Worm (Caenorhabditis elegans) whole organism, L2 larva: Measurements from ENCODE around the gene nstp-2.

Experiments used
- C34F6.9 ChIP-seq: fragments of 150-350 bp; optimal IDR thresholded peaks from 2 replicates; lab custom pipeline; 2014; ENCODE audit warnings: missing biosample characterization, missing genetic modification characterization
- F13H6.1 ChIP-seq: sonication (generic microtip); optimal IDR thresholded peaks from 2 replicates; lab custom pipeline; 2016; ENCODE audit warnings: missing genetic modification characterization, missing compliant biosample characterization
- R02D3.7 ChIP-seq: fragments of 150-350 bp; optimal IDR thresholded peaks from 2 replicates; lab custom pipeline; 2014; ENCODE audit warnings: missing biosample characterization, missing genetic modification characterization
- Y55F3AM.14 ChIP-seq: fragments of 200-800 bp; sonication (Bioruptor generic); optimal IDR thresholded peaks from 2 replicates; lab custom pipeline; 2018; ENCODE audit warnings: mild to moderate bottlenecking, missing genetic modification characterization, missing compliant biosample characterization
- ZK546.5 ChIP-seq: sonication (generic microtip); optimal IDR thresholded peaks from 2 replicates; lab custom pipeline; 2017; ENCODE audit warnings: missing biosample characterization, missing genetic modification characterization
- alr-1 ChIP-seq: fragments of 150-350 bp; optimal IDR thresholded peaks from 2 replicates; lab custom pipeline; 2014; ENCODE audit warnings: missing biosample characterization, missing genetic modification characterization
- aly-2 ChIP-seq: fragments of 150-350 bp; optimal IDR thresholded peaks from 2 replicates; lab custom pipeline; 2014; ENCODE audit warnings: missing biosample characterization, missing genetic modification characterization
- blmp-1 ChIP-seq: sonication (generic microtip); optimal IDR thresholded peaks from 2 replicates; lab custom pipeline; 2017; ENCODE audit warnings: missing genetic modification characterization, mild to moderate bottlenecking, missing compliant biosample characterization, antibody characterized with exemption, moderate library complexity; ENCODE audit not compliant: insufficient read depth
- ceh-82 ChIP-seq: fragments of 150-350 bp; optimal IDR thresholded peaks from 2 replicates; lab custom pipeline; 2014; ENCODE audit warnings: missing biosample characterization, missing genetic modification characterization
- crh-2 ChIP-seq: sonication (generic microtip); optimal IDR thresholded peaks from 2 replicates; lab custom pipeline; 2017; ENCODE audit warnings: missing biosample characterization, missing genetic modification characterization
- egl-27 ChIP-seq: sonication (generic microtip); optimal IDR thresholded peaks from 3 replicates; lab custom pipeline; 2017; ENCODE audit warnings: missing biosample characterization, missing genetic modification reagents, missing genetic modification characterization
- elt-1 ChIP-seq: fragments of 150-350 bp; optimal IDR thresholded peaks from 2 replicates; lab custom pipeline; 2014; ENCODE audit warnings: missing biosample characterization, missing genetic modification characterization
- elt-3 ChIP-seq: sonication (generic microtip); optimal IDR thresholded peaks from 2 replicates; lab custom pipeline; 2017; ENCODE audit warnings: missing biosample characterization, missing genetic modification characterization
- fos-1 ChIP-seq: fragments of 150-350 bp; optimal IDR thresholded peaks from 2 replicates; lab custom pipeline; 2014; ENCODE audit warnings: missing biosample characterization, missing genetic modification characterization
- gmeb-1 ChIP-seq: fragments of 150-350 bp; optimal IDR thresholded peaks from 2 replicates; lab custom pipeline; 2014; ENCODE audit warnings: missing biosample characterization, missing genetic modification characterization
- lin-11 ChIP-seq: fragments of 150-350 bp; sonication (generic microtip); optimal IDR thresholded peaks from 2 replicates; lab custom pipeline; 2014; ENCODE audit warnings: missing biosample characterization, missing genetic modification characterization, inconsistent platforms, mixed read lengths
- lin-13 ChIP-seq: fragments of 150-350 bp; optimal IDR thresholded peaks from 2 replicates; lab custom pipeline; 2014; ENCODE audit warnings: missing biosample characterization, missing genetic modification reagents, missing genetic modification characterization
- lin-39 ChIP-seq: fragments of 150-350 bp; optimal IDR thresholded peaks from 2 replicates; lab custom pipeline; 2014; ENCODE audit warnings: missing biosample characterization, missing genetic modification reagents, missing genetic modification characterization
- lsy-2 ChIP-seq, 2 experiments: fragments of 150-350 bp in 1 of 2; sonication (generic microtip) in 1 of 2; optimal IDR thresholded peaks; 2 replicates each; lab custom pipeline; 2014 to 2017; ENCODE audit warnings: missing biosample characterization in 2 of 2, missing genetic modification characterization in 2 of 2
- mab-5 ChIP-seq: fragments of 150-350 bp; optimal IDR thresholded peaks from 2 replicates; lab custom pipeline; 2014; ENCODE audit warnings: missing biosample characterization, missing genetic modification characterization
- mbf-1 ChIP-seq: sonication (generic microtip); optimal IDR thresholded peaks from 2 replicates; lab custom pipeline; 2017; ENCODE audit warnings: missing biosample characterization, missing genetic modification characterization
- mdl-1 ChIP-seq, 2 experiments: fragments of 150-350 bp in 1 of 2; sonication (generic microtip) in 1 of 2; optimal IDR thresholded peaks; 2 replicates each; lab custom pipeline; 2017; ENCODE audit warnings: missing biosample characterization in 2 of 2, missing genetic modification characterization in 2 of 2
- nhr-11 ChIP-seq: fragments of 150-350 bp; optimal IDR thresholded peaks from 2 replicates; lab custom pipeline; 2014; ENCODE audit warnings: missing biosample characterization, missing genetic modification characterization
- nhr-129 ChIP-seq: fragments of 150-350 bp; optimal IDR thresholded peaks from 2 replicates; lab custom pipeline; 2014; ENCODE audit warnings: missing biosample characterization, missing genetic modification characterization
- nhr-21 ChIP-seq: fragments of 150-350 bp; optimal IDR thresholded peaks from 2 replicates; lab custom pipeline; 2014; ENCODE audit warnings: missing biosample characterization, missing genetic modification characterization
- nhr-237 ChIP-seq: fragments of 150-350 bp; optimal IDR thresholded peaks from 2 replicates; lab custom pipeline; 2014; ENCODE audit warnings: missing biosample characterization, missing genetic modification characterization
- nhr-25 ChIP-seq: fragments of 150-350 bp; sonication (generic microtip); optimal IDR thresholded peaks from 3 replicates; lab custom pipeline; 2014; ENCODE audit warnings: missing biosample characterization, missing genetic modification characterization
- nhr-6 ChIP-seq: fragments of 150-350 bp; optimal IDR thresholded peaks from 2 replicates; lab custom pipeline; 2014; ENCODE audit warnings: missing biosample characterization, missing genetic modification characterization
- sem-4 ChIP-seq: fragments of 150-350 bp; optimal IDR thresholded peaks from 2 replicates; lab custom pipeline; 2014; ENCODE audit warnings: missing biosample characterization, missing genetic modification reagents, missing genetic modification characterization
- sma-3 ChIP-seq: sonication (generic microtip); optimal IDR thresholded peaks from 2 replicates; lab custom pipeline; 2016; ENCODE audit warnings: missing genetic modification reagents, missing genetic modification characterization, missing compliant biosample characterization
- sma-9 ChIP-seq, 2 experiments: fragments of 150-350 bp in 1 of 2; sonication (generic microtip) in 1 of 2; optimal IDR thresholded peaks; 2 replicates each; lab custom pipeline; 2014 to 2016; ENCODE audit warnings: missing genetic modification characterization in 2 of 2, mild to moderate bottlenecking in 1 of 2, missing biosample characterization in 1 of 2, missing compliant biosample characterization in 1 of 2, missing genetic modification reagents in 1 of 2, moderate library complexity in 1 of 2
- snpc-4 ChIP-seq: fragments of 150-350 bp; optimal IDR thresholded peaks from 2 replicates; lab custom pipeline; 2014; ENCODE audit warnings: missing biosample characterization, missing genetic modification characterization
- unc-39 ChIP-seq: fragments of 150-350 bp; optimal IDR thresholded peaks from 2 replicates; lab custom pipeline; 2014; ENCODE audit warnings: missing biosample characterization, missing genetic modification characterization
- unc-55 ChIP-seq: fragments of 150-350 bp; sonication (generic microtip); optimal IDR thresholded peaks from 3 replicates; lab custom pipeline; 2014; ENCODE audit warnings: missing biosample characterization, missing genetic modification reagents, missing genetic modification characterization
- unc-62 ChIP-seq: fragments of 150-350 bp; optimal IDR thresholded peaks from 2 replicates; lab custom pipeline; 2014; ENCODE audit warnings: missing biosample characterization, missing genetic modification reagents, missing genetic modification characterization
- zag-1 ChIP-seq: fragments of 150-350 bp; optimal IDR thresholded peaks from 2 replicates; lab custom pipeline; 2014; ENCODE audit warnings: missing biosample characterization, missing genetic modification characterization
- ztf-11 ChIP-seq: sonication (generic microtip); optimal IDR thresholded peaks from 2 replicates; lab custom pipeline; 2017; ENCODE audit warnings: missing biosample characterization, missing genetic modification characterization

The nstp-2 gene

ce11 chrIV:6622142-6622541 is 16.2 kb upstream of the nstp-2 start:
- no peak for TF ChIP-seq elt-3 (tag; lab: Kevin White, UChicago)
- TF ChIP-seq aly-2 (tag; lab: Kevin White, UChicago): no peak
- TF ChIP-seq unc-39 (tag; lab: Kevin White, UChicago): no peak
- no peak for TF ChIP-seq ZK546.5 (tag; lab: Kevin White, UChicago)
- no peak for TF ChIP-seq lin-13 (GFP tag; lab: Kevin White, UChicago)
- peak; percentile 41 for TF ChIP-seq gmeb-1 (tag; lab: Kevin White, UChicago)
- no peak for TF ChIP-seq Y55F3AM.14
- peak; percentile 66 for TF ChIP-seq fos-1 (tag; lab: Kevin White, UChicago)
- no peak for TF ChIP-seq sma-9 (GFP tag; optimal IDR thresholded peaks at IDR 0.05; lab: Kevin White, UChicago)
- TF ChIP-seq sma-9 (tag; optimal IDR thresholded peaks at IDR 0.05; lab: Kevin White, UChicago): no peak
- peak; percentile 52 for TF ChIP-seq sma-3 (GFP tag; lab: Kevin White, UChicago)
- TF ChIP-seq ztf-11: no peak
- peak; percentile 35 for TF ChIP-seq nhr-25
- no peak for TF ChIP-seq unc-62 (GFP tag; lab: Kevin White, UChicago)
- peak; percentile 11 for TF ChIP-seq blmp-1
- no peak for TF ChIP-seq nhr-237 (tag; lab: Kevin White, UChicago)
- TF ChIP-seq egl-27 (tag; lab: Kevin White, UChicago): no peak
- TF ChIP-seq mab-5 (tag; lab: Kevin White, UChicago): no peak
- peak; percentile 22 for TF ChIP-seq nhr-21 (tag; lab: Kevin White, UChicago)
- no peak for TF ChIP-seq lin-39 (tag; lab: Kevin White, UChicago)

DNA sequence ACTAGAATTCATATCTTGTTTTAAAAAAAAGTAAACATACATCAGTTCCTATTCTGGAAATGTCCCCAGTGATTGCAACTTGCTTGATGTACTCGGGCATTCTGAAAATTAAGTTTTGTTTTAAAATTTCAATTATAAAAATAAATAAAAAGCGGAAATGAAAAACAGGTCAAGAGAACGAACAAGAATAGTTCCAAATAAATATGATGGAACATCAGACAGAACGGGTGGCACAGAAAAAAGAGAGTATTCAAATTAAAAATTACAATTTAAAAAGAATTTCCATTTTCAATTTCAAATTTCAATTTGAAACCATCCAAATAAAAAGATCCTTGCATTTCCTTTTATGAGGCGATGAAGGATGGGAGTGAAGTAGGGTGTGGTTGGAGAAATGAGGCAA is 15.3 kb upstream of the nstp-2 start, which contains the start of gene C01B10.3:
C01B10.3 (minus strand) TSS at position 101 of the 400 bp plus-strand sequence.
- TF ChIP-seq unc-62 (GFP tag; lab: Kevin White, UChicago): no peak
- no peak for TF ChIP-seq lin-11 (tag; lab: Kevin White, UChicago)
- no peak for TF ChIP-seq mdl-1 (tag; optimal IDR thresholded peaks at IDR 0.05; lab: Kevin White, UChicago)
- TF ChIP-seq alr-1 (tag; lab: Kevin White, UChicago): no peak
- TF ChIP-seq sma-3 (GFP tag; lab: Kevin White, UChicago): no peak
- no peak for TF ChIP-seq ceh-82 (tag; lab: Kevin White, UChicago)
- TF ChIP-seq R02D3.7 (tag; lab: Kevin White, UChicago): no peak
- no peak for TF ChIP-seq gmeb-1 (tag; lab: Kevin White, UChicago)
- TF ChIP-seq nhr-237 (tag; lab: Kevin White, UChicago): no peak

ce11 chrIV:6618607-6619006 is 12.6 kb upstream of the nstp-2 start:
- no peak for TF ChIP-seq nhr-11 (tag; lab: Kevin White, UChicago)
- no peak for TF ChIP-seq zag-1 (tag; lab: Kevin White, UChicago)
- TF ChIP-seq nhr-21 (tag; lab: Kevin White, UChicago): no peak
- no peak for TF ChIP-seq R02D3.7 (tag; lab: Kevin White, UChicago)
- peak; percentile 11 for TF ChIP-seq gmeb-1 (tag; lab: Kevin White, UChicago)
- TF ChIP-seq snpc-4 (tag; lab: Kevin White, UChicago): no peak
- peak; percentile 22 for TF ChIP-seq fos-1 (tag; lab: Kevin White, UChicago)
- TF ChIP-seq crh-2: peak; percentile 22
- no peak for TF ChIP-seq F13H6.1 (tag; lab: Kevin White, UChicago)
- TF ChIP-seq C34F6.9 (tag; lab: Kevin White, UChicago): no peak
- TF ChIP-seq nhr-129 (tag; lab: Kevin White, UChicago): peak; percentile 52
- no peak for TF ChIP-seq Y55F3AM.14
- TF ChIP-seq sem-4 (tag; lab: Kevin White, UChicago): no peak
- TF ChIP-seq nhr-6 (tag; lab: Kevin White, UChicago): no peak
- TF ChIP-seq unc-55 (GFP tag; lab: Kevin White, UChicago): peak; percentile 38
- TF ChIP-seq lsy-2 (tag; optimal IDR thresholded peaks at IDR 0.05; lab: Kevin White, UChicago): peak in 1 of 2 experiments; percentile 18
- TF ChIP-seq lin-13 (GFP tag; lab: Kevin White, UChicago): no peak
- no peak for TF ChIP-seq unc-39 (tag; lab: Kevin White, UChicago)
- no peak for TF ChIP-seq mbf-1 (tag; lab: Kevin White, UChicago)
- no peak for TF ChIP-seq lin-11 (tag; lab: Kevin White, UChicago)
- TF ChIP-seq ZK546.5 (tag; lab: Kevin White, UChicago): no peak
- no peak for TF ChIP-seq elt-3 (tag; lab: Kevin White, UChicago)
- no peak for TF ChIP-seq elt-1 (tag; lab: Kevin White, UChicago)
